Worm (Caenorhabditis elegans): Measurements from ENCODE around the gene T05A8.3.
"Not testable (repeated sequence)": the region's sequence is repeated elsewhere in the genome, so short reads cannot be mapped to it uniquely, and the experiment has no call there.

T05A8.3 gene

DNA sequence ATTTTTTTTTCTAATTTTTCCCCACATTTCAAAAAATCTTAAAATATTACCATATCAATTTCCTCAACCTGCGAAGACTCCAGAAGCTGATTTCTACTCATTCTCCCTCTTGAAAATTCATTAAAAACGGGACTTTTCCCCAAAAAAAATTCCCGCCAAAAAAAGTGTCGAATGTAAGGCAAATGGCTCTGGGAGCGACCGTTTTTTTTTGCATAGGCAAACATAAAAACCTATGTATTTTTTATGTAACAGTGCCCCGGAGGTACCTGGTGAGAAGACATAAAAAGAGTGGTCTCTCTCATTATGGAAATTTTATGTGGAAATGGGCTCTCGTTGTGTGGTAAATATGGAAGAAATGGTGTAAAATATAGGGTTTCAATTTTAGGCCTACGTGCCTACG is 33.0 kb downstream of the T05A8.3 start, which contains the start of gene ceh-87:
ceh-87 (minus strand) TSS at position 101 of the 400 bp plus-strand sequence.
- TF ChIP-seq ceh-13 (GFP tag; optimal IDR thresholded peaks at IDR 0.05) (no peak), tbx-37 (GFP tag; conservative IDR thresholded peaks at IDR 0.05) (no peak), scrt-1 (GFP tag; IDR thresholded peaks at IDR 0.05) (no peak), flt-1 (GFP tag; IDR thresholded peaks at IDR 0.05) (no peak), aly-1 (tag; optimal IDR thresholded peaks at IDR 0.05) (no peak), F13C5.2 (tag; optimal IDR thresholded peaks at IDR 0.05) (no peak), B0310.2 (tag; optimal IDR thresholded peaks at IDR 0.05) (no peak), hnd-1 (tag; optimal IDR thresholded peaks at IDR 0.05) (no peak), ama-1 (optimal IDR thresholded peaks at IDR 0.05) (no peak), ets-7 (tag; optimal IDR thresholded peaks at IDR 0.05) (no peak), tbx-11 (GFP tag; IDR thresholded peaks at IDR 0.05) (no peak), sea-1 (GFP tag; conservative IDR thresholded peaks at IDR 0.05) (no peak)

DNA sequence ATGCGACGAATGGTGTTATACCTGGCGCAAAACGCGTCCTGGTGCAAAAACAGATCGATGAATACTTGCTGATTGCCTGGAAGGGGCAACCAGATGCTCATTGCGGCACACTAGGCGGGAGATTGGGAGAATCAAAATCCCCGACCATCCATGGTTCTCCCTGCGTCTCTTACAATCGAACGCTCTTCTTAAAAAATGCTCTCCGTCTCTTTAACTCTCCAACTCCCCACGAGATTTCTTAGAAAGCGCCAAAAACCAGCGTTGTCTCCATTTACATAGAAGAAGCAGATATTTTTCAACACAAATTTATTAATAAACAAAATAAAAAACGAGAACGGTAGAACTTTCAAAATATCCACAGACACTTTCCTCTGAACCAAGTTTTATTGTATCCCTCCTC is 36.1 kb downstream of the T05A8.3 start, which contains the start of gene F34D6.1:
F34D6.1 (minus strand) TSS at position 101 of the 400 bp plus-strand sequence.
- TF ChIP-seq ceh-13 (GFP tag; optimal IDR thresholded peaks at IDR 0.05) (no peak), sea-1 (GFP tag; conservative IDR thresholded peaks at IDR 0.05) (no peak), aly-1 (tag; optimal IDR thresholded peaks at IDR 0.05) (no peak), hmg-4 (GFP tag; optimal IDR thresholded peaks at IDR 0.05) (no peak), F13C5.2 (tag; optimal IDR thresholded peaks at IDR 0.05) (no peak), scrt-1 (GFP tag; IDR thresholded peaks at IDR 0.05) (no peak), flt-1 (GFP tag; IDR thresholded peaks at IDR 0.05) (no peak), tbx-37 (GFP tag; conservative IDR thresholded peaks at IDR 0.05) (no peak), hmbx-1 (tag; optimal IDR thresholded peaks at IDR 0.05) (no peak), ama-1 (optimal IDR thresholded peaks at IDR 0.05) (no peak), ceh-36 (tag; optimal IDR thresholded peaks at IDR 0.05) (no peak)

DNA sequence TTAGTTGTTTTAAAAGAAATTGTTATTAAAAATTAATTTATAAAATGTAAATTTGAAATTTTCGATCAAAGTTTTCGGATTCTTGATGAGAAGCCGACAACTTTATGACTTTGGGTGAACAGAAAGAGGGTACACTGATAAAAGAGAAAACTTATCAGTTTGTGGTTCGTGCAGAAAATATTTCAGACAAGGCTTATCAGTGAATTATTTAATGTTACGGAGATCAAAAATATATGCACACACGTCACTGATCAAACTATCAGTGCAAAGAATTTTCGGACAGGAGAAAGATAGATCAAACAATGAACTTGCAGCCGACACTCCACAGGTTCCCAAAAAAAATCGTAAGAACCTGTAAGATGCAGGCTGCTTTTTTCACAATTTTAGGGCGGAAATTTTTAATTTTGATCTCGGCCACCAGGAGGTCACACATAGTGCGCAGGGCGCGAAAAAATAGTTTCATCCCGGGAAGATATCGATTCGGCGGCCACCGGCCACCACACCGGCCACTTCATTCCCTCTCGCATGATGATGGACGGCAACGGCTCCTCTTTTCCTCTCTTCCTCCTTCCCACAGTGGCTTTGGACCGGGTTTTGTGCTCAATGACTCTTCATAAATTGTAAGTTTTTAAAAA is 39.6 kb downstream of the T05A8.3 start, which contains the start of gene F22E5.17:
F22E5.17 (plus strand) TSS at position 508 of the 635 bp plus-strand sequence.
- TF ChIP-seq tbx-37 (GFP tag; conservative IDR thresholded peaks at IDR 0.05), result no peak
- no peak for TF ChIP-seq ceh-36 (tag; optimal IDR thresholded peaks at IDR 0.05)
- no peak for TF ChIP-seq sea-1 (GFP tag; conservative IDR thresholded peaks at IDR 0.05)
- TF ChIP-seq hmbx-1 (tag; optimal IDR thresholded peaks at IDR 0.05), result no peak

DNA sequence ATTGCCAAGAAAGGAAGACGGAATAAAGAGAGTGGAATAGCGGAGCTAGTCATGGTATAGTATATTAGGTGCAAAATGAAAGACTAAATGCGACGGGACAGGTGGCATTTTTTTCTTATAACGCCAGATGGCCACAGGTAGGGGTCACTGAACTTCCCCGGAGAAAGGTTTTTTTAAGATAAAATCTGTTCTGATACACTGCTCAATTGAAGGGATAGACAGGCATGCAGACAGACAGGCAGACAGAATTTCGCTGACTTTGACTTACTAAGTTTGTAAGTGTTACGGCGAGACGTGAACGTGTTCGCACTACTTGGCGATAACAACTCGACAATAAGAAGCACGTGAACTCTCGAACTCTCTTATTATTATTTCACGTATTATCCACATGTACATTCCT is 43.7 kb downstream of the T05A8.3 start, which contains the start of the genes F22E5.20 and F22E5.1:
F22E5.20 (minus strand) TSS at position 101 of the 400 bp plus-strand sequence.
F22E5.1 (plus strand) TSS at position 242 of the 400 bp plus-strand sequence.
- not testable (repeated sequence) for TF ChIP-seq hmbx-1 (tag; optimal IDR thresholded peaks at IDR 0.05); ama-1 (optimal IDR thresholded peaks at IDR 0.05); F13C5.2 (tag; optimal IDR thresholded peaks at IDR 0.05)

DNA sequence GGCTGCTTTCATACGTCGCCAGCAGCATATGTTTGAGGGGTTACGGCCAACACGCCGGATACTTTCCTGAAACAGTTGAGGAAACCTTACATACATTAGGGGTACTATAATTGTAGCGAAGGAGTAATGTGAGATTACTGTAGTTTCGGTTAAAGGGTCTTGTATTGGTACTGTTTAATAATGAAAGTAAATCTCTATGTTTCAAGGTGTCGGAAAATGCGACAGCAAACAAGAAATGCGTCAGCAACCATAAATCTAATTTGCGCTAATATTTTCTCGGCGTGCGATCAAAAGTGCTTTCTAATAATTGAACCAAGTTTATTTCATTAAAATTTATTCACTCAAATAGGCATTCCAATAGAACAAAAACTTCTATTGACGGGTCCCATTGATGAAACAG is 44.9 kb downstream of the T05A8.3 start, which contains the start of gene sri-57:
sri-57 (minus strand) TSS at position 101 of the 400 bp plus-strand sequence.
- TF ChIP-seq hnd-1 (tag; optimal IDR thresholded peaks at IDR 0.05); ceh-13 (GFP tag; optimal IDR thresholded peaks at IDR 0.05); ama-1 (optimal IDR thresholded peaks at IDR 0.05): not testable (repeated sequence)

DNA sequence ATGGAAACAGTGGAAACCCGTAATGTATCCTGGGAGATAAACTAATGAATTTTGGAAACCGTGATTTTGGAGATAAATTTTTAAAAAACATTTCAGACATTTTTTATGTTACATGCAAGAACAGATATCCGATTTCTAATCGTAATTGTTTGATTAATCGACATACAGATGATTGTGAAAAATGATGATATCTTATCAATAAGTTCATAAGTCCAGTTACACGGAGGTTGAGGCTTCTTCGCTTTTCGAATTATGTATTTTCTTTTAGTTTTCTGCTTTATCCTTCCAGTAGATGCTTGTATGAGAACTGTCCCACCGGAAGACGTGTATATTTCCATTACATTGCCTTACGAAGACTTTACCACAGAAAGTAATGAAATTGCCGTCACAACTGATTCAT is 51.6 kb downstream of the T05A8.3 start, which contains the start of gene F22E5.22:
F22E5.22 (plus strand) TSS at position 301 of the 400 bp plus-strand sequence.
- TF ChIP-seq tbx-37 (GFP tag; conservative IDR thresholded peaks at IDR 0.05) (no peak), tbx-11 (GFP tag; IDR thresholded peaks at IDR 0.05) (no peak), tra-4 (tag; optimal IDR thresholded peaks at IDR 0.05) (no peak), ceh-13 (GFP tag; optimal IDR thresholded peaks at IDR 0.05) (no peak), hmbx-1 (tag; optimal IDR thresholded peaks at IDR 0.05) (no peak), aly-1 (tag; optimal IDR thresholded peaks at IDR 0.05) (no peak), sea-1 (GFP tag; conservative IDR thresholded peaks at IDR 0.05) (no peak), B0310.2 (tag; optimal IDR thresholded peaks at IDR 0.05) (no peak), scrt-1 (GFP tag; IDR thresholded peaks at IDR 0.05) (no peak), ama-1 (optimal IDR thresholded peaks at IDR 0.05) (no peak), flt-1 (GFP tag; IDR thresholded peaks at IDR 0.05) (no peak), F13C5.2 (tag; optimal IDR thresholded peaks at IDR 0.05) (no peak), ceh-36 (tag; optimal IDR thresholded peaks at IDR 0.05) (no peak), hnd-1 (tag; optimal IDR thresholded peaks at IDR 0.05) (no peak), hmg-4 (GFP tag; optimal IDR thresholded peaks at IDR 0.05) (no peak), ets-7 (tag; optimal IDR thresholded peaks at IDR 0.05) (no peak), pes-1 (GFP tag; IDR thresholded peaks at IDR 0.05) (no peak)

DNA sequence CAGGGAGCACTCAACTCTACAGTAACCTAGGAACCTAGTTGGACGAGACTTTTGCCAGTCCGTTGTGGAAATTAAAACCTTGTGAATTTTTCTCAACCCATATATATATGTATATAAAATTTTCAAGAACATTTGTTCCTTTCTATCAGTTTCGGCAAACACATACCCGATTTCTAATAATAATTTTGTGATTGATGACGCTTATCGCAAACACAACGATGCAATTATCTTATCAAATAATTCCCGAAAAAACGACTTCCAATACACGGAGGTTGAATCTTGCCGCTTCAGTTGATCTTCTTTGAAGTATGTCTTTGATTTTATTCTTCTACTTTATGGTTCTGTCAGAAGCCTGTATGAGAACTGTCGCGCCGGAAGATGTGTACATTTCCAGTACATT is 52.2 kb downstream of the T05A8.3 start, which contains the start of gene F22E5.2:
F22E5.2 (plus strand) TSS at position 301 of the 400 bp plus-strand sequence.
- not testable (repeated sequence) for TF ChIP-seq ets-7 (tag; optimal IDR thresholded peaks at IDR 0.05); sea-1 (GFP tag; conservative IDR thresholded peaks at IDR 0.05); B0310.2 (tag; optimal IDR thresholded peaks at IDR 0.05)
